Worm (Caenorhabditis elegans) whole organism, early embryonic: ENCODE data around the gene F21C10.13.

ENCODE experiments used
- B0310.2 ChIP-seq: sonication (generic microtip); optimal IDR thresholded peaks from 2 replicates; lab custom pipeline; 2016; ENCODE audit warnings: mild to moderate bottlenecking, missing genetic modification characterization, missing compliant biosample characterization
- F13C5.2 ChIP-seq: sonication (generic microtip); optimal IDR thresholded peaks from 2 replicates; lab custom pipeline; 2017; ENCODE audit warnings: mild to moderate bottlenecking, missing genetic modification characterization, inconsistent platforms, missing compliant biosample characterization
- aly-1 ChIP-seq: sonication (generic microtip); optimal IDR thresholded peaks from 2 replicates; lab custom pipeline; 2016; ENCODE audit warnings: missing genetic modification characterization, missing compliant biosample characterization
- ama-1 ChIP-seq: fragments of 150-350 bp; optimal IDR thresholded peaks from 2 replicates; lab custom pipeline; 2014
- ceh-13 ChIP-seq: fragments of 200-800 bp; sonication (Bioruptor generic); optimal IDR thresholded peaks from 2 replicates; lab custom pipeline; 2018; ENCODE audit warnings: mild to moderate bottlenecking, missing genetic modification characterization, missing compliant biosample characterization
- ceh-36 ChIP-seq: sonication (generic microtip); optimal IDR thresholded peaks from 2 replicates; lab custom pipeline; 2016; ENCODE audit warnings: missing genetic modification characterization, inconsistent platforms, missing compliant biosample characterization
- ets-7 ChIP-seq: sonication (generic microtip); optimal IDR thresholded peaks from 2 replicates; lab custom pipeline; 2016; ENCODE audit warnings: missing genotype, missing genetic modification characterization, missing compliant biosample characterization
- flt-1 ChIP-seq: fragments of 200-800 bp; sonication (Bioruptor generic); IDR thresholded peaks from 2 replicates; pipeline ENCODE4 v1.3.6; 2022; ENCODE audit warnings: missing genetic modification characterization, missing compliant biosample characterization
- hmbx-1 ChIP-seq: sonication (generic microtip); optimal IDR thresholded peaks from 2 replicates; lab custom pipeline; 2016; ENCODE audit warnings: mild to moderate bottlenecking, missing genetic modification characterization, missing compliant biosample characterization
- hmg-4 ChIP-seq: fragments of 200-800 bp; sonication (Bioruptor generic); optimal IDR thresholded peaks from 2 replicates; lab custom pipeline; 2018; ENCODE audit warnings: mild to moderate bottlenecking, missing genetic modification characterization, missing compliant biosample characterization
- hnd-1 ChIP-seq: sonication (generic microtip); optimal IDR thresholded peaks from 2 replicates; lab custom pipeline; 2016; ENCODE audit warnings: missing genetic modification characterization, missing compliant biosample characterization
- pes-1 ChIP-seq: fragments of 200-800 bp; sonication (Bioruptor generic); IDR thresholded peaks from 2 replicates; pipeline ENCODE4 v1.3.6; 2022; ENCODE audit warnings: missing genetic modification reagents, missing genetic modification characterization, missing compliant biosample characterization
- scrt-1 ChIP-seq: fragments of 200-800 bp; sonication (Bioruptor generic); IDR thresholded peaks from 2 replicates; pipeline ENCODE4 v1.3.6; 2022; ENCODE audit warnings: missing genetic modification characterization, missing compliant biosample characterization
- sea-1 ChIP-seq: fragments of 200-800 bp; sonication (Bioruptor generic); conservative IDR thresholded peaks from 2 replicates; pipeline ENCODE4 v1.3.6; 2022; ENCODE audit warnings: missing genetic modification characterization, missing compliant biosample characterization
- tbx-11 ChIP-seq: fragments of 200-800 bp; sonication (Bioruptor generic); IDR thresholded peaks from 2 replicates; pipeline ENCODE4 v1.3.6; 2022; ENCODE audit warnings: missing genetic modification characterization, missing compliant biosample characterization
- tbx-37 ChIP-seq: fragments of 200-800 bp; sonication (Bioruptor generic); conservative IDR thresholded peaks from 2 replicates; pipeline ENCODE4 v1.3.6; 2022; ENCODE audit warnings: missing genetic modification reagents, missing genetic modification characterization, missing compliant biosample characterization
- tra-4 ChIP-seq: sonication (generic microtip); optimal IDR thresholded peaks from 2 replicates; lab custom pipeline; 2017; ENCODE audit warnings: missing genetic modification characterization, missing compliant biosample characterization

F21C10.13 gene

DNA sequence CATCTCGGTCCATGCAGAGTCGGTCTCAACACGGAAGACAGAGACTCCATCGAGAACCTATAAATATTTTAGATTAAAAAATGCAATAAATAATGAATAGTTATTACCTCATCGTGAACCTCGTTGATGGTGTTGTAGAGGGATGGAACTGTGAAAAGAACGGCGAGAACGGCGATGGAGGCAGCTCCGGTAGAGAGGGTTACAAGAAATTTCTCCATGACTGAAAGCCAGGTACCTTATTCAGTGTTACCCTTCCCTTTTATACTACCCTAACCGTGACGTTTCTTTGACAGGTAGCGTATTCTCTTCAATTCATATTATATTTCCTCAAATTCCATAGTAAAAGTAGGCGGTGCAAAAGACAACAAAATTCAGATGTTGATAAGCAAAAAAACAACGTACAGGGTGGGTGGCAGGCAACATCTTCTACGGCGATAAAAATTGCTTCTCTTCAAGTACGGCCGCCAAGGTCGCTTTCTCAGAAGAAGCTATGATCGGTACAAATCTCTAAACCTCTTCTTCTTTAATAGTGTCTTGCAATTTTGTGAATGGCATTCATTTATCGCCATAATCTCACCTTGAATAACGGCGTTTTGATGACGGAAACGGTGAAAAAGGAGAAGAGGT is 43.1 kb downstream of the F21C10.13 start, which contains the start of gene col-10:
col-10 (minus strand) TSS at position 235 of the 627 bp plus-strand sequence.
- no peak for TF ChIP-seq ama-1 (lab: Kevin White, UChicago)
- no peak for TF ChIP-seq hmg-4

DNA sequence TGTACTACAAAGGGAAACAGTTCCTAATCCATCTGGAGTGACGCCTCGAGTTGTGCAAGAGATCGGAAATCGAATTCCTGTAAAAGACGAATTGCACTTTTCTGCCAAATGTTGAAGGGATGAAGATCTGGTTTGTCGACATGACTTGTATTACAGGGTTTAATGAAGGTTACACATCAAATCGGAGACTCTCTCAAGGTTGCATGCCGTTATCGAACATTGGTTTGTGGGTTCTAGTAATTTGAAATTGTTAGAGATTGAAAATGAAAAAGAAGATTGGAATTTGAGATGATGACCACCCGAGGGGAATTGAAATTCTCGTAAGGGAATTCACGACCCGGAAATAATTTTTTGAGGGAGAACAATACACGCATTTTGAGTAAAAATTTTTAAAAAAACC is 44.2 kb downstream of the F21C10.13 start:
- TF ChIP-seq hmbx-1 (tag; lab: Kevin White, UChicago): no peak
- no peak for TF ChIP-seq hnd-1 (tag; lab: Kevin White, UChicago)
- TF ChIP-seq ceh-13 (GFP tag; lab: Kevin White, UChicago): no peak
- no peak for TF ChIP-seq ets-7 (tag; lab: Kevin White, UChicago)
- no peak for TF ChIP-seq tbx-11 (GFP tag; lab: Robert Waterston, UW)
- TF ChIP-seq B0310.2 (tag; lab: Kevin White, UChicago): no peak
- no peak for TF ChIP-seq F13C5.2 (tag; lab: Kevin White, UChicago)
- no peak for TF ChIP-seq sea-1 (GFP tag; lab: Robert Waterston, UW)
- no peak for TF ChIP-seq scrt-1 (GFP tag; lab: Robert Waterston, UW)
- TF ChIP-seq hmg-4: no peak
- TF ChIP-seq ceh-36: no peak
- no peak for TF ChIP-seq flt-1
- TF ChIP-seq aly-1 (tag; lab: Kevin White, UChicago): no peak
- no peak for TF ChIP-seq pes-1
- TF ChIP-seq ama-1 (lab: Kevin White, UChicago): no peak
- no peak for TF ChIP-seq tra-4 (tag; lab: Kevin White, UChicago)
- TF ChIP-seq tbx-37 (GFP tag; lab: Robert Waterston, UW): no peak

DNA sequence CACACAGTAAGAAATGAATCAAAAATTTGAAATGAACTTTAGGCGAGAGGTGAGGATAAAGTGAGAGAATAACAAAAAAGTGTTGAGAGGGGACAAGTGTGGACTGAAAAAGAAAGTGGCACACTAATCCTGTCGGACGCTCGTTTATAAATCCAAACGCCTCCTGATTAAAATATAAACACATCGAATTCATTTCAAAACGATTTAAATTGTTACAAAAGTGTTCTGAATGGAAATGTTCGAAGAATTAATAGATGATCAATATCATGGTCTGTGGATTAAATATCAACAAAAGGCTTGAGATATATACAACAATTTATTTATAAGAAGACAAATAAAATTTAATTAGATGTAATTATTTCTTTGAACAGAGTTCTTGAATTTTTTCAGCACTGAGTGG is 46.0 kb downstream of the F21C10.13 start, which contains the start of gene B0222.11:
B0222.11 (minus strand) TSS at position 101 of the 400 bp plus-strand sequence.
- TF ChIP-seq tbx-37 (GFP tag; lab: Robert Waterston, UW) (no peak), pes-1 (no peak)

DNA sequence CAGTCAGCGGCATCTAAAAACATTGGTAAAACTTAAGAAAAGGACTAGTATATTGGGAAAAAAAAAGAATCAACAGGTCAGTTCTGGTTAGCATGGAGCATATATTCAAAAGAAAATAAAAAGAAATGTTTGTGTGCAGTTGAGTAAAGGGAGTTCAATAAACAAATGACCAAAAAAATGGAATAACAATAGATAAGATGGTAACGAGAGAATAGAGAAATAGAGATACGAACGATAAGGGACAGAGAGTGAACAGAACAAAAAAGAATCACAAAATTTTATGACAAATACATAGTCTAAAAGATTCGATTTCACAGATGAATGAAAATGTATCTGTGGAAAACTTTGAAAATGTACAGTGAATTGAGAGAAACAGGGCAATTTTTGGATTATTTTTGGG is 50.9 kb downstream of the F21C10.13 start, which contains the start of gene gad-3:
gad-3 (minus strand) TSS at position 17 of the 400 bp plus-strand sequence.
- TF ChIP-seq F13C5.2 (tag; lab: Kevin White, UChicago): no peak
